Fruit fly (Drosophila melanogaster) whole organism, embryonic: ENCODE data around the gene VhaM9.7-d.

Experiments used
- Asciz ChIP-seq: fragments of 200-800 bp; sonication (Bioruptor generic); optimal IDR thresholded peaks from 2 replicates; lab custom pipeline; 2017; ENCODE audit warnings: missing biosample characterization, mild to moderate bottlenecking, missing genetic modification characterization, missing genetic modification reagents
- CG11560 ChIP-seq: fragments of 200-800 bp; sonication (Bioruptor generic); IDR thresholded peaks from 3 replicates; pipeline ENCODE4 v1.3.6; 2022; ENCODE audit warnings: missing biosample characterization, missing genetic modification characterization
- CG12071 ChIP-seq: fragments of 200-800 bp; sonication (Bioruptor generic); optimal IDR thresholded peaks from 3 replicates; lab custom pipeline; 2018; ENCODE audit warnings: missing biosample characterization, mild to moderate bottlenecking, missing genetic modification characterization
- CG12104 ChIP-seq: fragments of 200-800 bp; sonication (Bioruptor generic); optimal IDR thresholded peaks from 3 replicates; lab custom pipeline; 2016; ENCODE audit warnings: missing biosample characterization, missing genetic modification characterization
- CG14014 ChIP-seq: fragments of 200-800 bp; sonication (Bioruptor generic); IDR thresholded peaks from 2 replicates; pipeline ENCODE4 v1.3.6; 2022; ENCODE audit warnings: missing biosample characterization, missing genetic modification characterization
- CG14710 ChIP-seq: fragments of 200-800 bp; sonication (Bioruptor generic); optimal IDR thresholded peaks from 3 replicates; lab custom pipeline; 2019; ENCODE audit warnings: missing biosample characterization, mild to moderate bottlenecking, missing genetic modification characterization, moderate library complexity
- CG15514 ChIP-seq: fragments of 200-800 bp; sonication (Bioruptor generic); optimal IDR thresholded peaks from 3 replicates; lab custom pipeline; 2017; ENCODE audit warnings: missing biosample characterization, missing genetic modification characterization, mild to moderate bottlenecking, moderate library complexity, missing genetic modification reagents
- CG1603 ChIP-seq: fragments of 200-800 bp; sonication (Bioruptor generic); optimal IDR thresholded peaks from 2 replicates; lab custom pipeline; 2019; ENCODE audit warnings: missing biosample characterization, mild to moderate bottlenecking, missing genetic modification characterization, moderate library complexity
- CG17361 ChIP-seq: fragments of 200-800 bp; sonication (Bioruptor generic); IDR thresholded peaks from 3 replicates; pipeline ENCODE4 v1.3.6; 2022; ENCODE audit warnings: missing biosample characterization, missing genetic modification characterization
- CG17568 ChIP-seq: fragments of 200-800 bp; sonication (Bioruptor generic); optimal IDR thresholded peaks from 2 replicates; lab custom pipeline; 2018; ENCODE audit warnings: missing biosample characterization, mild to moderate bottlenecking, missing genetic modification characterization, moderate library complexity
- CG18599 ChIP-seq: fragments of 200-800 bp; sonication (Bioruptor generic); optimal IDR thresholded peaks from 3 replicates; lab custom pipeline; 2017; ENCODE audit warnings: missing biosample characterization, missing genetic modification characterization, mild to moderate bottlenecking, moderate library complexity, missing genetic modification reagents
- CG31365 ChIP-seq: fragments of 200-800 bp; sonication (Bioruptor generic); optimal IDR thresholded peaks from 2 replicates; lab custom pipeline; 2018; ENCODE audit warnings: missing biosample characterization, mild to moderate bottlenecking, missing genetic modification characterization
- CG4360 ChIP-seq: fragments of 200-800 bp; sonication (Bioruptor generic); IDR thresholded peaks from 2 replicates; pipeline ENCODE4 v1.3.6; 2022; ENCODE audit warnings: missing biosample characterization, missing genetic modification characterization
- CG4820 ChIP-seq: fragments of 200-800 bp; sonication (Bioruptor generic); optimal IDR thresholded peaks from 3 replicates; lab custom pipeline; 2016; ENCODE audit warnings: missing biosample characterization, missing genetic modification characterization
- CG7357 ChIP-seq: fragments of 200-800 bp; sonication (Bioruptor generic); IDR thresholded peaks from 3 replicates; pipeline ENCODE4 v1.3.6; 2022; ENCODE audit warnings: missing biosample characterization, missing genetic modification characterization
- CG8924 ChIP-seq: fragments of 200-800 bp; optimal IDR thresholded peaks from 3 replicates; lab custom pipeline; 2019; ENCODE audit warnings: missing biosample characterization, mild to moderate bottlenecking, missing genetic modification characterization, moderate library complexity
- CG8944 ChIP-seq: fragments of 200-800 bp; sonication (Bioruptor generic); optimal IDR thresholded peaks from 3 replicates; lab custom pipeline; 2016; ENCODE audit warnings: missing biosample characterization, missing genetic modification characterization
- Dek ChIP-seq: fragments of 200-800 bp; sonication (Bioruptor generic); optimal IDR thresholded peaks from 3 replicates; lab custom pipeline; 2019; ENCODE audit warnings: missing biosample characterization, mild to moderate bottlenecking, missing genetic modification characterization, moderate library complexity
- Dip2 ChIP-seq: fragments of 200-800 bp; sonication (Bioruptor generic); IDR thresholded peaks from 2 replicates; pipeline ENCODE4 v1.3.6; 2022; ENCODE audit warnings: missing biosample characterization, missing genetic modification characterization
- Lhr ChIP-seq: fragments of 200-800 bp; sonication (Bioruptor generic); optimal IDR thresholded peaks from 3 replicates; lab custom pipeline; 2017; ENCODE audit warnings: mild to moderate bottlenecking, missing biosample characterization, missing genetic modification reagents, missing genetic modification characterization
- MTF-1 ChIP-seq: fragments of 200-800 bp; sonication (Bioruptor generic); optimal IDR thresholded peaks from 2 replicates; lab custom pipeline; 2018; ENCODE audit warnings: missing biosample characterization, mild to moderate bottlenecking, missing genetic modification characterization, borderline replicate concordance
- Max ChIP-seq: fragments of 200-800 bp; sonication (Bioruptor generic); optimal IDR thresholded peaks from 2 replicates; lab custom pipeline; 2016; ENCODE audit warnings: missing biosample characterization, mild to moderate bottlenecking, missing genetic modification characterization
- NFAT ChIP-seq: fragments of 200-800 bp; sonication (Bioruptor generic); IDR thresholded peaks from 2 replicates; pipeline ENCODE4 v1.3.6; 2022; ENCODE audit warnings: missing biosample characterization, missing genetic modification characterization
- Neu2 ChIP-seq: fragments of 200-800 bp; sonication (Bioruptor generic); optimal IDR thresholded peaks from 3 replicates; lab custom pipeline; 2016; ENCODE audit warnings: missing biosample characterization, missing genetic modification characterization, borderline replicate concordance
- YL-1 ChIP-seq: fragments of 200-800 bp; sonication (Bioruptor generic); optimal IDR thresholded peaks from 3 replicates; lab custom pipeline; 2017; ENCODE audit warnings: missing biosample characterization, mild to moderate bottlenecking, missing genetic modification characterization
- ac ChIP-seq: fragments of 200-800 bp; sonication (Bioruptor generic); optimal IDR thresholded peaks from 3 replicates; lab custom pipeline; 2017; ENCODE audit warnings: missing biosample characterization, mild to moderate bottlenecking, missing genetic modification characterization
- ara ChIP-seq: fragments of 200-800 bp; sonication (Bioruptor generic); IDR thresholded peaks from 2 replicates; pipeline ENCODE4 v1.3.6; 2022; ENCODE audit warnings: missing biosample characterization, missing genetic modification characterization
- bcd ChIP-seq: fragments of 200-800 bp; sonication (Bioruptor generic); optimal IDR thresholded peaks from 2 replicates; lab custom pipeline; 2017; ENCODE audit warnings: missing biosample characterization, mild to moderate bottlenecking, missing genetic modification characterization
- bsh ChIP-seq, 2 experiments: fragments of 200-800 bp; sonication (Bioruptor generic); optimal IDR thresholded peaks; 2 replicates each; lab custom pipeline; 2017 to 2018; ENCODE audit warnings: mild to moderate bottlenecking in 2 of 2, missing biosample characterization in 2 of 2, missing genetic modification characterization in 2 of 2, moderate library complexity in 1 of 2
- cato ChIP-seq: fragments of 200-800 bp; sonication (Bioruptor generic); optimal IDR thresholded peaks from 2 replicates; lab custom pipeline; 2016; ENCODE audit warnings: missing biosample characterization, missing genetic modification characterization, borderline replicate concordance
- eyg ChIP-seq: fragments of 200-800 bp; sonication (Bioruptor generic); optimal IDR thresholded peaks from 3 replicates; lab custom pipeline; 2016; ENCODE audit warnings: missing biosample characterization, missing genetic modification characterization
- fd3F ChIP-seq: fragments of 200-800 bp; sonication (Bioruptor generic); optimal IDR thresholded peaks from 2 replicates; lab custom pipeline; 2018; ENCODE audit warnings: missing biosample characterization, mild to moderate bottlenecking, missing genetic modification characterization, moderate library complexity
- fd96Cb ChIP-seq: fragments of 200-800 bp; sonication (Bioruptor generic); optimal IDR thresholded peaks from 2 replicates; lab custom pipeline; 2018; ENCODE audit warnings: missing biosample characterization, mild to moderate bottlenecking, missing genetic modification characterization, moderate library complexity
- gcm2 ChIP-seq: fragments of 200-800 bp; sonication (Bioruptor generic); optimal IDR thresholded peaks from 2 replicates; lab custom pipeline; 2016; ENCODE audit warnings: missing biosample characterization, missing genetic modification characterization
- gfzf ChIP-seq: fragments of 200-800 bp; sonication (Bioruptor generic); optimal IDR thresholded peaks from 2 replicates; lab custom pipeline; 2016; ENCODE audit warnings: missing biosample characterization, mild to moderate bottlenecking, missing genetic modification characterization, moderate library complexity
- ham ChIP-seq: fragments of 200-800 bp; sonication (Bioruptor generic); IDR thresholded peaks from 2 replicates; pipeline ENCODE4 v1.3.6; 2022; ENCODE audit warnings: missing biosample characterization, missing genetic modification characterization
- hkb ChIP-seq, 2 experiments: fragments of 200-800 bp in 1 of 2; fragments of >200 bp in 1 of 2; sonication (Bioruptor generic) in 1 of 2; IDR thresholded peaks in 1 of 2; optimal IDR thresholded peaks in 1 of 2; 2 replicates each; pipeline versions ENCODE4 v1.3.6 to Lab custom; 2017 to 2022; ENCODE audit warnings: missing biosample characterization in 1 of 2, missing genetic modification characterization in 1 of 2
- hth ChIP-seq: fragments of >200 bp; optimal IDR thresholded peaks from 2 replicates; lab custom pipeline; 2017; ENCODE audit warnings: inconsistent platforms
- mam ChIP-seq: fragments of 200-800 bp; sonication (Bioruptor generic); optimal IDR thresholded peaks from 3 replicates; lab custom pipeline; 2016; ENCODE audit warnings: missing biosample characterization, missing genetic modification characterization
- nmo ChIP-seq: fragments of 200-800 bp; sonication (Bioruptor generic); optimal IDR thresholded peaks from 2 replicates; lab custom pipeline; 2018; ENCODE audit warnings: missing biosample characterization, mild to moderate bottlenecking, missing genetic modification characterization, moderate library complexity
- ranshi ChIP-seq: fragments of 200-800 bp; sonication (Bioruptor generic); IDR thresholded peaks from 2 replicates; pipeline ENCODE4 v1.3.6; 2022; ENCODE audit warnings: missing biosample characterization, missing genetic modification characterization
- sima ChIP-seq: fragments of 200-800 bp; sonication (Bioruptor generic); optimal IDR thresholded peaks from 2 replicates; lab custom pipeline; 2016; ENCODE audit warnings: missing biosample characterization, missing genetic modification characterization
- slp2 ChIP-seq: fragments of 200-800 bp; sonication (Bioruptor generic); optimal IDR thresholded peaks from 2 replicates; lab custom pipeline; 2016; ENCODE audit warnings: missing biosample characterization, missing genetic modification characterization
- tll ChIP-seq, 2 experiments: fragments of 200-800 bp in 1 of 2; fragments of >200 bp in 1 of 2; sonication (Bioruptor generic) in 1 of 2; optimal IDR thresholded peaks; 2 replicates each; lab custom pipeline; 2017 to 2019; ENCODE audit warnings: missing biosample characterization in 2 of 2, missing genetic modification characterization in 2 of 2, mild to moderate bottlenecking in 1 of 2, moderate library complexity in 1 of 2
- tup ChIP-seq: fragments of 200-800 bp; sonication (Bioruptor generic); optimal IDR thresholded peaks from 2 replicates; lab custom pipeline; 2016; ENCODE audit warnings: missing biosample characterization, mild to moderate bottlenecking, missing genetic modification characterization, moderate library complexity
- usp ChIP-seq: fragments of >200 bp; optimal IDR thresholded peaks from 2 replicates; lab custom pipeline; 2017; ENCODE audit warnings: missing biosample characterization, missing genetic modification characterization
- wdn ChIP-seq: fragments of 200-800 bp; sonication (Bioruptor generic); IDR thresholded peaks from 2 replicates; pipeline ENCODE4 v1.3.6; 2022; ENCODE audit warnings: missing biosample characterization, missing genetic modification characterization

The VhaM9.7-d gene

dm6 chr3R:16969361-16970355, 5.3 kb upstream of the VhaM9.7-d start (continued):
- TF ChIP-seq CG4360 (GFP tag; lab: Robert Waterston, UW) (0 out of 2 replicates have a peak, but pooled peaks have one; percentile 29), gcm2 (GFP tag; lab: Kevin White, UChicago) (no peak), CG7357 (GFP tag; lab: Robert Waterston, UW) (0 out of 3 replicates have a peak, but pooled peaks have one; percentile 43), CG18599 (GFP tag; lab: Kevin White, UChicago) (no peak), cato (GFP tag; lab: Kevin White, UChicago) (peak; percentile 17), ac (GFP tag; lab: Kevin White, UChicago) (no peak), Asciz (GFP tag; lab: Kevin White, UChicago) (peak; percentile 50), bsh (GFP tag; optimal IDR thresholded peaks at IDR 0.05; lab: Kevin White, UChicago) (peak in 1 of 2 experiments; percentile 76), tup (GFP tag; lab: Kevin White, UChicago) (no peak), Lhr (GFP tag; lab: Kevin White, UChicago) (peak; percentile 67), ham (no peak), Neu2 (no peak), bcd (GFP tag; lab: Kevin White, UChicago) (peak; percentile 67), CG11560 (tag; lab: Robert Waterston, UW) (peak; percentile 67; the same call in 2 of the 3 replicates), Max (GFP tag; lab: Kevin White, UChicago) (no peak), tll (GFP tag; optimal IDR thresholded peaks at IDR 0.05; lab: Kevin White, UChicago) (no peak), sima (GFP tag; lab: Kevin White, UChicago) (no peak), CG12104 (GFP tag; lab: Kevin White, UChicago) (peak; percentile 63), CG8944 (GFP tag; lab: Kevin White, UChicago) (no peak), hkb (optimal IDR thresholded peaks at IDR 0.05; lab: Kevin White, UChicago) (no peak), hkb (GFP tag; IDR thresholded peaks at IDR 0.05; lab: Robert Waterston, UW) (peak; percentile 62; the same call in 1 of the 2 replicates), CG1603 (tag; lab: Kevin White, UChicago) (no peak), CG4820 (GFP tag; lab: Kevin White, UChicago) (peak; percentile 48), nmo (GFP tag; lab: Kevin White, UChicago) (peak; percentile 75), Dip2 (GFP tag; lab: Robert Waterston, UW) (peak; percentile 83), YL-1 (GFP tag; lab: Kevin White, UChicago) (no peak), hth (no peak), gfzf (GFP tag; lab: Kevin White, UChicago) (peak; percentile 43), usp (no peak), Dek (peak; percentile 87), CG15514 (GFP tag; lab: Kevin White, UChicago) (peak; percentile 45), wdn (GFP tag; lab: Robert Waterston, UW) (0 out of 2 replicates have a peak, but pooled peaks have one; percentile 15), eyg (no peak), NFAT (GFP tag; lab: Robert Waterston, UW) (peak; percentile 69; the same call in 1 of the 2 replicates), slp2 (GFP tag; lab: Kevin White, UChicago) (no peak), CG14014 (GFP tag; lab: Robert Waterston, UW) (peak; percentile 69), CG8924 (tag; lab: Kevin White, UChicago) (peak; percentile 67), CG14710 (tag; lab: Kevin White, UChicago) (peak; percentile 75), CG31365 (tag; lab: Kevin White, UChicago) (peak; percentile 13), ara (GFP tag; lab: Robert Waterston, UW) (no peak; the same call in 1 of the 2 replicates), MTF-1 (GFP tag; lab: Kevin White, UChicago) (peak; percentile 2), CG17568 (GFP tag; lab: Kevin White, UChicago) (peak; percentile 5), mam (peak; percentile 34), fd96Cb (peak; percentile 62), CG17361 (GFP tag; lab: Robert Waterston, UW) (peak; percentile 81), ranshi (GFP tag; lab: Robert Waterston, UW) (peak; percentile 67), CG12071 (no peak), fd3F (GFP tag; lab: Kevin White, UChicago) (peak; percentile 49)
